Fruit fly (Drosophila melanogaster) whole organism, embryonic: Measurements from ENCODE around the gene fliI.

Source experiments
- Abd-B ChIP-seq: fragments of 200-800 bp; sonication (Bioruptor generic); optimal IDR thresholded peaks from 2 replicates; lab custom pipeline; 2018; ENCODE audit warnings: missing biosample characterization, mild to moderate bottlenecking, missing genetic modification characterization, moderate library complexity
- Asciz ChIP-seq: fragments of 200-800 bp; sonication (Bioruptor generic); optimal IDR thresholded peaks from 2 replicates; lab custom pipeline; 2017; ENCODE audit warnings: missing biosample characterization, mild to moderate bottlenecking, missing genetic modification characterization, missing genetic modification reagents
- Atf6 ChIP-seq: fragments of 200-800 bp; sonication (Bioruptor generic); IDR thresholded peaks from 2 replicates; pipeline ENCODE4 v1.3.6; 2022; ENCODE audit warnings: missing biosample characterization, missing genetic modification characterization
- BtbVII ChIP-seq: fragments of 200-800 bp; sonication (Bioruptor generic); optimal IDR thresholded peaks from 3 replicates; lab custom pipeline; 2017; ENCODE audit warnings: missing biosample characterization, mild to moderate bottlenecking, missing genetic modification characterization
- CG11504 ChIP-seq: fragments of 200-800 bp; sonication (Bioruptor generic); optimal IDR thresholded peaks from 3 replicates; lab custom pipeline; 2019; ENCODE audit warnings: missing biosample characterization, mild to moderate bottlenecking, missing genetic modification characterization, moderate library complexity
- CG11695 ChIP-seq: fragments of 200-800 bp; sonication (Bioruptor generic); IDR thresholded peaks from 3 replicates; pipeline ENCODE4 v1.3.6; 2022; ENCODE audit warnings: missing biosample characterization, missing genetic modification characterization
- CG12236 ChIP-seq: fragments of 200-800 bp; sonication (Bioruptor generic); optimal IDR thresholded peaks from 2 replicates; lab custom pipeline; 2016; ENCODE audit warnings: missing biosample characterization, missing genetic modification characterization
- CG12659 ChIP-seq: fragments of 200-800 bp; sonication (Bioruptor generic); optimal IDR thresholded peaks from 3 replicates; lab custom pipeline; 2017; ENCODE audit warnings: mild to moderate bottlenecking, missing biosample characterization, missing genetic modification reagents, missing genetic modification characterization
- CG14710 ChIP-seq: fragments of 200-800 bp; sonication (Bioruptor generic); optimal IDR thresholded peaks from 3 replicates; lab custom pipeline; 2019; ENCODE audit warnings: missing biosample characterization, mild to moderate bottlenecking, missing genetic modification characterization, moderate library complexity
- CG15601 ChIP-seq: fragments of 200-800 bp; sonication (Bioruptor generic); optimal IDR thresholded peaks from 3 replicates; lab custom pipeline; 2019; ENCODE audit warnings: missing biosample characterization, mild to moderate bottlenecking, missing genetic modification characterization, moderate library complexity
- CG1647 ChIP-seq: fragments of 200-800 bp; sonication (Bioruptor generic); optimal IDR thresholded peaks from 3 replicates; lab custom pipeline; 2016; ENCODE audit warnings: missing biosample characterization, missing genetic modification characterization
- CG16813 ChIP-seq: fragments of 200-800 bp; sonication (Bioruptor generic); IDR thresholded peaks from 3 replicates; pipeline ENCODE4 v1.3.6; 2022; ENCODE audit warnings: missing biosample characterization, missing genetic modification characterization; ENCODE audit not compliant: partially characterized antibody
- CG17359 ChIP-seq: fragments of 200-800 bp; sonication (Bioruptor generic); optimal IDR thresholded peaks from 3 replicates; lab custom pipeline; 2018; ENCODE audit warnings: missing biosample characterization, mild to moderate bottlenecking, missing genetic modification characterization, moderate library complexity
- CG3163 ChIP-seq: fragments of 200-800 bp; sonication (Bioruptor generic); optimal IDR thresholded peaks from 3 replicates; lab custom pipeline; 2016; ENCODE audit warnings: missing biosample characterization, missing genetic modification characterization
- CG32772 ChIP-seq: fragments of 200-800 bp; sonication (Bioruptor generic); IDR thresholded peaks from 2 replicates; pipeline ENCODE4 v1.3.6; 2022; ENCODE audit warnings: missing biosample characterization, missing genetic modification characterization
- CG34376 ChIP-seq: fragments of 200-800 bp; sonication (Bioruptor generic); optimal IDR thresholded peaks from 2 replicates; lab custom pipeline; 2018; ENCODE audit warnings: missing biosample characterization, mild to moderate bottlenecking, missing genetic modification characterization
- CG4404 ChIP-seq: fragments of 200-800 bp; sonication (Bioruptor generic); IDR thresholded peaks from 2 replicates; pipeline ENCODE4 v1.3.6; 2022; ENCODE audit warnings: missing biosample characterization, missing genetic modification characterization
- CG5953 ChIP-seq: fragments of 200-800 bp; sonication (Bioruptor generic); IDR thresholded peaks from 2 replicates; pipeline ENCODE4 v1.3.6; 2022; ENCODE audit warnings: missing biosample characterization, missing genetic modification characterization
- CG6175 ChIP-seq: fragments of 200-800 bp; sonication (Bioruptor generic); IDR thresholded peaks from 3 replicates; pipeline ENCODE4 v1.3.6; 2022; ENCODE audit warnings: missing biosample characterization, missing genetic modification characterization
- CG8478 ChIP-seq: fragments of >200 bp; optimal IDR thresholded peaks from 2 replicates; lab custom pipeline; 2018
- CG9797 ChIP-seq: fragments of 200-800 bp; sonication (Bioruptor generic); optimal IDR thresholded peaks from 3 replicates; lab custom pipeline; 2018; ENCODE audit warnings: missing biosample characterization, mild to moderate bottlenecking, missing genetic modification characterization
- CG9817 ChIP-seq: fragments of 200-800 bp; sonication (Bioruptor generic); optimal IDR thresholded peaks from 2 replicates; lab custom pipeline; 2018; ENCODE audit warnings: missing biosample characterization, mild to moderate bottlenecking, missing genetic modification characterization, moderate library complexity
- CoRest ChIP-seq: fragments of 200-800 bp; sonication (Bioruptor generic); optimal IDR thresholded peaks from 3 replicates; lab custom pipeline; 2018; ENCODE audit warnings: missing biosample characterization, mild to moderate bottlenecking, missing genetic modification characterization, moderate library complexity
- Doc2 ChIP-seq: fragments of 200-800 bp; sonication (Bioruptor generic); IDR thresholded peaks from 2 replicates; pipeline ENCODE4 v1.3.6; 2022; ENCODE audit warnings: missing biosample characterization, missing genetic modification characterization
- Ets65A ChIP-seq: fragments of 200-800 bp; sonication (Bioruptor generic); peaks from one replicate; lab custom pipeline; 2016; ENCODE audit warnings: missing biosample characterization, missing genetic modification characterization
- Gsc ChIP-seq: fragments of 200-800 bp; sonication (Bioruptor generic); IDR thresholded peaks from 2 replicates; pipeline ENCODE4 v1.3.6; 2022; ENCODE audit warnings: missing biosample characterization, missing genetic modification characterization
- H15 ChIP-seq: fragments of 200-800 bp; sonication (Bioruptor generic); IDR thresholded peaks from 3 replicates; pipeline ENCODE4 v1.3.6; 2022; ENCODE audit warnings: missing biosample characterization, missing genetic modification characterization
- Med ChIP-seq: fragments of 200-800 bp; sonication (Bioruptor generic); peaks from one replicate; lab custom pipeline; 2016; ENCODE audit warnings: missing biosample characterization, missing genetic modification characterization, mild to moderate bottlenecking, inconsistent platforms, moderate library complexity
- Oli ChIP-seq: fragments of 200-800 bp; sonication (Bioruptor generic); optimal IDR thresholded peaks from 2 replicates; lab custom pipeline; 2018; ENCODE audit warnings: missing biosample characterization, mild to moderate bottlenecking, missing genetic modification characterization, moderate library complexity
- Poxn ChIP-seq: fragments of 200-800 bp; sonication (Bioruptor generic); IDR thresholded peaks from 2 replicates; pipeline ENCODE4 v1.3.6; 2022; ENCODE audit warnings: missing biosample characterization, missing genetic modification characterization
- Sry-β ChIP-seq: fragments of 200-800 bp; sonication (Bioruptor generic); optimal IDR thresholded peaks from 2 replicates; lab custom pipeline; 2018; ENCODE audit warnings: missing biosample characterization, mild to moderate bottlenecking, missing genetic modification characterization, moderate library complexity
- aop ChIP-seq: fragments of 200-800 bp; sonication (Bioruptor generic); IDR thresholded peaks from 2 replicates; pipeline ENCODE4 v1.3.6; 2022; ENCODE audit warnings: missing biosample characterization, missing genetic modification characterization
- ash1 ChIP-seq: fragments of 200-800 bp; sonication (Bioruptor generic); optimal IDR thresholded peaks from 2 replicates; lab custom pipeline; 2018; ENCODE audit warnings: missing biosample characterization, mild to moderate bottlenecking, missing genetic modification characterization
- br ChIP-seq: fragments of >200 bp; optimal IDR thresholded peaks from 2 replicates; lab custom pipeline; 2017
- crc ChIP-seq: fragments of 200-800 bp; sonication (Bioruptor generic); optimal IDR thresholded peaks from 2 replicates; lab custom pipeline; 2016; ENCODE audit warnings: missing biosample characterization, missing genetic modification characterization
- disco-r ChIP-seq: fragments of 200-800 bp; sonication (Bioruptor generic); optimal IDR thresholded peaks from 2 replicates; lab custom pipeline; 2016; ENCODE audit warnings: missing biosample characterization, missing genetic modification characterization
- eve ChIP-seq, 2 experiments: fragments of >200 bp; optimal IDR thresholded peaks; 2 replicates each; lab custom pipeline; 2017; ENCODE audit warnings: missing biosample characterization in 2 of 2, missing genetic modification characterization in 2 of 2
- gem ChIP-seq: fragments of 200-800 bp; sonication (Bioruptor generic); optimal IDR thresholded peaks from 2 replicates; lab custom pipeline; 2019; ENCODE audit warnings: missing biosample characterization, mild to moderate bottlenecking, missing genetic modification characterization, moderate library complexity
- grn ChIP-seq: fragments of 200-800 bp; sonication (Bioruptor generic); optimal IDR thresholded peaks from 3 replicates; lab custom pipeline; 2017; ENCODE audit warnings: missing biosample characterization, missing genetic modification characterization
- gsb ChIP-seq: fragments of 200-800 bp; sonication (Bioruptor generic); IDR thresholded peaks from 2 replicates; pipeline ENCODE4 v1.3.6; 2022; ENCODE audit warnings: missing biosample characterization, missing genetic modification characterization
- ind ChIP-seq: fragments of 200-800 bp; sonication (Bioruptor generic); optimal IDR thresholded peaks from 3 replicates; lab custom pipeline; 2016; ENCODE audit warnings: missing biosample characterization, missing genetic modification characterization
- kah ChIP-seq: fragments of 200-800 bp; sonication (Bioruptor generic); optimal IDR thresholded peaks from 2 replicates; lab custom pipeline; 2018; ENCODE audit warnings: missing biosample characterization, mild to moderate bottlenecking, missing genetic modification characterization
- nmo ChIP-seq: fragments of 200-800 bp; sonication (Bioruptor generic); optimal IDR thresholded peaks from 2 replicates; lab custom pipeline; 2018; ENCODE audit warnings: missing biosample characterization, mild to moderate bottlenecking, missing genetic modification characterization, moderate library complexity
- nom ChIP-seq: fragments of 200-800 bp; sonication (Bioruptor generic); optimal IDR thresholded peaks from 2 replicates; lab custom pipeline; 2017; ENCODE audit warnings: missing biosample characterization, missing genetic modification characterization, mild to moderate bottlenecking, moderate library complexity, missing genetic modification reagents
- p53 ChIP-seq: fragments of 200-800 bp; sonication (Bioruptor generic); optimal IDR thresholded peaks from 2 replicates; lab custom pipeline; 2016; ENCODE audit warnings: missing biosample characterization, missing genetic modification characterization
- peb ChIP-seq: fragments of 200-800 bp; sonication (Bioruptor generic); IDR thresholded peaks from 2 replicates; pipeline ENCODE4 v1.3.6; 2022; ENCODE audit warnings: missing biosample characterization, missing genetic modification characterization
- ranshi ChIP-seq: fragments of 200-800 bp; sonication (Bioruptor generic); IDR thresholded peaks from 2 replicates; pipeline ENCODE4 v1.3.6; 2022; ENCODE audit warnings: missing biosample characterization, missing genetic modification characterization
- run ChIP-seq: fragments of 200-800 bp; sonication (Bioruptor generic); optimal IDR thresholded peaks from 3 replicates; lab custom pipeline; 2018; ENCODE audit warnings: missing biosample characterization, mild to moderate bottlenecking, missing genetic modification characterization
- shn ChIP-seq: fragments of 200-800 bp; sonication (Bioruptor generic); optimal IDR thresholded peaks from 3 replicates; lab custom pipeline; 2016; ENCODE audit warnings: missing biosample characterization, missing genetic modification characterization
- so ChIP-seq: fragments of 200-800 bp; sonication (Bioruptor generic); IDR thresholded peaks from 3 replicates; pipeline ENCODE4 v1.3.6; 2022; ENCODE audit warnings: missing biosample characterization, missing genetic modification characterization
- tio ChIP-seq: fragments of 200-800 bp; sonication (Bioruptor generic); optimal IDR thresholded peaks from 2 replicates; lab custom pipeline; 2017; ENCODE audit warnings: missing biosample characterization, missing genetic modification characterization, inconsistent platforms
- usp ChIP-seq: fragments of >200 bp; optimal IDR thresholded peaks from 2 replicates; lab custom pipeline; 2017; ENCODE audit warnings: missing biosample characterization, missing genetic modification characterization
- zf30C ChIP-seq: fragments of 200-800 bp; sonication (Bioruptor generic); optimal IDR thresholded peaks from 3 replicates; lab custom pipeline; 2018; ENCODE audit warnings: missing biosample characterization, mild to moderate bottlenecking, missing genetic modification characterization

The fliI gene

DNA sequence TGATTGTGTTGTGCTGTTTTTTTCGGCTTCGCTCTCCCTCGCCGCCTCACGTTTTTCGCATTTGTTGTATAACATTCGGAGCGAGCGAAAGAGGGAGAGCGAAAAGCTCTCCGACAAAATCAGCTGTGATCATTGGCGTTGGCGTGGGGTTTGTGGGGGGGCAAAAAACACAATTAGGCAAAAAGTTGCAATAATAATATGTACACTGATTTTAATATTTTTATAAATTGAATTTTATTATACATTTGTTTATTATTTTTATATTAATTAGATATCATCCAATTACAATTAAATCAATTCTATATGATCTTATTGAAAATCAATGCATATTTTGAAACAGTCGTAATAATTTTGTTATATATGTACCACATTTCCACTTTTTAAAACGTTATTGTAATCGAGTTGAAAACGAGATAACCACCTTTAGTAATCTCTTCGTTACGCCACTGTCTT lies 36.1 kb downstream of the fliI start (continued):
- TF ChIP-seq tio (GFP tag; lab: Kevin White, UChicago) (no peak), kah (GFP tag; lab: Kevin White, UChicago) (no peak), CG6175 (GFP tag; lab: Robert Waterston, UW) (no peak), ash1 (no peak), Ets65A (GFP tag; lab: Kevin White, UChicago) (no peak), CG12236 (GFP tag; lab: Kevin White, UChicago) (no peak), CG5953 (GFP tag; lab: Robert Waterston, UW) (no peak), gem (tag; lab: Kevin White, UChicago) (peak; percentile 75), aop (GFP tag; lab: Robert Waterston, UW) (no peak), CG4404 (GFP tag; lab: Robert Waterston, UW) (no peak), CG9797 (GFP tag; lab: Kevin White, UChicago) (no peak), nom (no peak), p53 (no peak), Poxn (GFP tag; lab: Robert Waterston, UW) (no peak), usp (no peak), CG12659 (GFP tag; lab: Kevin White, UChicago) (peak; percentile 51), CG1647 (GFP tag; lab: Kevin White, UChicago) (no peak), zf30C (GFP tag; lab: Kevin White, UChicago) (no peak), grn (GFP tag; lab: Kevin White, UChicago) (no peak), CG11695 (GFP tag; lab: Robert Waterston, UW) (0 out of 3 replicates have a peak, but pooled peaks have one; percentile 18), CG34376 (GFP tag; lab: Kevin White, UChicago) (no peak), br (lab: Kevin White, UChicago) (no peak), Doc2 (no peak), Gsc (GFP tag; lab: Robert Waterston, UW) (no peak), ind (GFP tag; lab: Kevin White, UChicago) (peak; percentile 31), CG14710 (no peak), Atf6 (GFP tag; lab: Robert Waterston, UW) (no peak), CG32772 (GFP tag; lab: Robert Waterston, UW) (no peak), CG3163 (GFP tag; lab: Kevin White, UChicago) (no peak), shn (GFP tag; lab: Kevin White, UChicago) (no peak), Asciz (GFP tag; lab: Kevin White, UChicago) (peak; percentile 29), ranshi (GFP tag; lab: Robert Waterston, UW) (0 out of 2 replicates have a peak, but pooled peaks have one; percentile 12), so (0 out of 3 replicates have a peak, but pooled peaks have one; percentile 41), Med (peak; percentile 70), BtbVII (no peak), CoRest (tag; lab: Kevin White, UChicago) (peak; percentile 39), H15 (GFP tag; lab: Robert Waterston, UW) (no peak), CG8478 (no peak), crc (GFP tag; lab: Kevin White, UChicago) (no peak), peb (GFP tag; lab: Robert Waterston, UW) (no peak), CG16813 (GFP tag; lab: Robert Waterston, UW) (no peak), CG17359 (peak; percentile 41), CG11504 (tag; lab: Kevin White, UChicago) (peak; percentile 69), CG15601 (tag; lab: Kevin White, UChicago) (no peak), CG9817 (tag; lab: Kevin White, UChicago) (peak; percentile 13), disco-r (no peak), eve (GFP tag; optimal IDR thresholded peaks at IDR 0.05; lab: Kevin White, UChicago) (no peak), gsb (GFP tag; lab: Robert Waterston, UW) (no peak), nmo (GFP tag; lab: Kevin White, UChicago) (peak; percentile 42), Oli (peak; percentile 45), Sry-β (no peak), run (no peak), Abd-B (no peak)
